Fruit fly (Drosophila melanogaster) whole organism, prepupa: ENCODE results near the gene fan.

Experiments
- Blimp-1 ChIP-seq: fragments of 200-800 bp; sonication (Bioruptor generic); optimal IDR thresholded peaks from 3 replicates; lab custom pipeline; 2017; ENCODE audit warnings: missing biosample characterization, missing genetic modification characterization, mild to moderate bottlenecking, moderate library complexity, missing genetic modification reagents
- CG10631 ChIP-seq: fragments of 200-800 bp; sonication (Bioruptor generic); optimal IDR thresholded peaks from 2 replicates; lab custom pipeline; 2016; ENCODE audit warnings: missing biosample characterization, missing genetic modification characterization
- CG10669 ChIP-seq: fragments of 200-800 bp; sonication (Bioruptor generic); optimal IDR thresholded peaks from 3 replicates; lab custom pipeline; 2018; ENCODE audit warnings: missing biosample characterization, mild to moderate bottlenecking, missing genetic modification characterization, moderate library complexity
- CG11294 ChIP-seq: fragments of 200-800 bp; sonication (Bioruptor generic); IDR thresholded peaks from 2 replicates; pipeline ENCODE4 v1.3.6; 2022; ENCODE audit warnings: missing biosample characterization, missing genetic modification characterization
- CG11762 ChIP-seq: fragments of 200-800 bp; sonication (Bioruptor generic); optimal IDR thresholded peaks from 3 replicates; lab custom pipeline; 2016; ENCODE audit warnings: missing biosample characterization, missing genetic modification characterization; ENCODE audit not compliant: insufficient read depth
- CG15336 ChIP-seq: fragments of 200-800 bp; sonication (Bioruptor generic); IDR thresholded peaks from 2 replicates; pipeline ENCODE4 v1.3.6; 2022; ENCODE audit warnings: missing biosample characterization, missing genetic modification characterization
- CG1621 ChIP-seq: fragments of 200-800 bp; sonication (Bioruptor generic); optimal IDR thresholded peaks from 3 replicates; lab custom pipeline; 2018; ENCODE audit warnings: missing biosample characterization, mild to moderate bottlenecking, missing genetic modification characterization
- CG16779 ChIP-seq: fragments of 200-800 bp; sonication (Bioruptor generic); optimal IDR thresholded peaks from 3 replicates; lab custom pipeline; 2017; ENCODE audit warnings: missing biosample characterization, mild to moderate bottlenecking, missing genetic modification characterization
- CG3032 ChIP-seq: fragments of 200-800 bp; optimal IDR thresholded peaks from 2 replicates; lab custom pipeline; 2019; ENCODE audit warnings: missing biosample characterization, mild to moderate bottlenecking, missing genetic modification characterization, moderate library complexity
- CG31627 ChIP-seq: fragments of 200-800 bp; sonication (Bioruptor generic); optimal IDR thresholded peaks from 3 replicates; lab custom pipeline; 2016; ENCODE audit warnings: missing biosample characterization, missing genetic modification characterization
- CG32006 ChIP-seq: fragments of 200-800 bp; sonication (Bioruptor generic); optimal IDR thresholded peaks from 3 replicates; lab custom pipeline; 2017; ENCODE audit warnings: missing biosample characterization, mild to moderate bottlenecking, missing genetic modification characterization
- CG34406 ChIP-seq: fragments of 200-800 bp; sonication (Bioruptor generic); optimal IDR thresholded peaks from 3 replicates; lab custom pipeline; 2016; ENCODE audit warnings: missing biosample characterization, missing genetic modification characterization
- CG3919 ChIP-seq: fragments of 200-800 bp; sonication (Bioruptor generic); optimal IDR thresholded peaks from 3 replicates; lab custom pipeline; 2016; ENCODE audit warnings: missing biosample characterization, missing genetic modification characterization
- CG4318 ChIP-seq: fragments of 200-800 bp; sonication (Bioruptor generic); optimal IDR thresholded peaks from 3 replicates; lab custom pipeline; 2017; ENCODE audit warnings: missing biosample characterization, mild to moderate bottlenecking, missing genetic modification characterization
- CG6163 ChIP-seq: fragments of 200-800 bp; sonication (Bioruptor generic); IDR thresholded peaks from 3 replicates; pipeline ENCODE4 v1.3.6; 2022; ENCODE audit warnings: missing biosample characterization, missing genetic modification characterization
- CG6276 ChIP-seq: fragments of 200-800 bp; sonication (Bioruptor generic); optimal IDR thresholded peaks from 2 replicates; lab custom pipeline; 2017; ENCODE audit warnings: missing biosample characterization, mild to moderate bottlenecking, missing genetic modification characterization
- CG6792 ChIP-seq: fragments of 200-800 bp; sonication (Bioruptor generic); optimal IDR thresholded peaks from 3 replicates; lab custom pipeline; 2016; ENCODE audit warnings: missing biosample characterization, missing genetic modification characterization
- CG6854 ChIP-seq: fragments of 200-800 bp; sonication (Bioruptor generic); optimal IDR thresholded peaks from 2 replicates; lab custom pipeline; 2017; ENCODE audit warnings: missing biosample characterization, mild to moderate bottlenecking, missing genetic modification characterization
- CG7368 ChIP-seq: fragments of 200-800 bp; sonication (Bioruptor generic); optimal IDR thresholded peaks from 3 replicates; lab custom pipeline; 2016; ENCODE audit warnings: missing biosample characterization, missing genetic modification characterization
- CG8119 ChIP-seq: fragments of 200-800 bp; sonication (Bioruptor generic); IDR thresholded peaks from 3 replicates; pipeline ENCODE4 v1.3.6; 2022; ENCODE audit warnings: missing biosample characterization, missing genetic modification characterization
- CG8319 ChIP-seq: fragments of 200-800 bp; sonication (Bioruptor generic); optimal IDR thresholded peaks from 3 replicates; lab custom pipeline; 2016; ENCODE audit warnings: missing biosample characterization, missing genetic modification characterization
- CG9139 ChIP-seq: fragments of 200-800 bp; sonication (Bioruptor generic); optimal IDR thresholded peaks from 3 replicates; lab custom pipeline; 2017; ENCODE audit warnings: missing biosample characterization, mild to moderate bottlenecking, missing genetic modification characterization
- Eip78C ChIP-seq: fragments of 200-800 bp; sonication (Bioruptor generic); peaks from one replicate; lab custom pipeline; 2016; ENCODE audit warnings: missing biosample characterization, missing genetic modification characterization
- Eip93F ChIP-seq: fragments of 200-800 bp; sonication (Bioruptor generic); optimal IDR thresholded peaks from 2 replicates; lab custom pipeline; 2016; ENCODE audit warnings: missing biosample characterization, mild to moderate bottlenecking, missing genetic modification characterization
- Ets21C ChIP-seq: fragments of 200-800 bp; sonication (Bioruptor generic); optimal IDR thresholded peaks from 3 replicates; lab custom pipeline; 2016; ENCODE audit warnings: missing biosample characterization, missing genetic modification characterization
- Ets96B ChIP-seq: fragments of 200-800 bp; optimal IDR thresholded peaks from 2 replicates; lab custom pipeline; 2019; ENCODE audit warnings: missing biosample characterization, mild to moderate bottlenecking, missing genetic modification characterization, moderate library complexity
- Gug ChIP-seq: fragments of 200-800 bp; sonication (Bioruptor generic); IDR thresholded peaks from 2 replicates; pipeline ENCODE4 v1.3.6; 2022; ENCODE audit warnings: missing biosample characterization, missing genetic modification characterization
- Hr39 ChIP-seq: fragments of 200-800 bp; sonication (Bioruptor generic); optimal IDR thresholded peaks from 2 replicates; lab custom pipeline; 2016; ENCODE audit warnings: missing biosample characterization, missing genetic modification characterization
- Hr4 ChIP-seq: fragments of 200-800 bp; sonication (Bioruptor generic); optimal IDR thresholded peaks from 3 replicates; lab custom pipeline; 2016; ENCODE audit warnings: missing biosample characterization, missing genetic modification characterization
- Lpt ChIP-seq: fragments of 200-800 bp; sonication (Bioruptor generic); optimal IDR thresholded peaks from 3 replicates; lab custom pipeline; 2016; ENCODE audit warnings: missing biosample characterization, missing genetic modification characterization
- Met ChIP-seq: fragments of 200-800 bp; sonication (Bioruptor generic); optimal IDR thresholded peaks from 3 replicates; lab custom pipeline; 2016; ENCODE audit warnings: missing biosample characterization, missing genetic modification characterization
- OdsH ChIP-seq: fragments of 200-800 bp; sonication (Bioruptor generic); optimal IDR thresholded peaks from 3 replicates; lab custom pipeline; 2016; ENCODE audit warnings: missing biosample characterization, missing genetic modification characterization
- Smox ChIP-seq: fragments of 200-800 bp; sonication (Bioruptor generic); optimal IDR thresholded peaks from 3 replicates; lab custom pipeline; 2016; ENCODE audit warnings: missing biosample characterization, missing genetic modification characterization
- Sox102F ChIP-seq: fragments of 200-800 bp; sonication (Bioruptor generic); optimal IDR thresholded peaks from 2 replicates; lab custom pipeline; 2016; ENCODE audit warnings: missing biosample characterization, mild to moderate bottlenecking, missing genetic modification characterization
- Sox14 ChIP-seq: fragments of 200-800 bp; sonication (Bioruptor generic); optimal IDR thresholded peaks from 3 replicates; lab custom pipeline; 2016; ENCODE audit warnings: missing biosample characterization, missing genetic modification characterization
- achi ChIP-seq: fragments of 200-800 bp; sonication (Bioruptor generic); optimal IDR thresholded peaks from 3 replicates; lab custom pipeline; 2016; ENCODE audit warnings: missing biosample characterization, missing genetic modification characterization
- cyc ChIP-seq: fragments of 200-800 bp; sonication (Bioruptor generic); optimal IDR thresholded peaks from 3 replicates; lab custom pipeline; 2016; ENCODE audit warnings: missing biosample characterization, missing genetic modification characterization
- dac ChIP-seq: fragments of 200-800 bp; sonication (Bioruptor generic); optimal IDR thresholded peaks from 2 replicates; lab custom pipeline; 2017; ENCODE audit warnings: missing biosample characterization, mild to moderate bottlenecking, missing genetic modification characterization
- dsx ChIP-seq: fragments of 200-800 bp; optimal IDR thresholded peaks from 3 replicates; lab custom pipeline; 2019; ENCODE audit warnings: missing biosample characterization, mild to moderate bottlenecking, missing genetic modification characterization, moderate library complexity; ENCODE audit not compliant: poor library complexity, severe bottlenecking
- eg ChIP-seq: fragments of 200-800 bp; sonication (Bioruptor generic); IDR thresholded peaks from 3 replicates; pipeline ENCODE4 v1.3.6; 2022; ENCODE audit warnings: missing biosample characterization, missing genetic modification characterization
- esn ChIP-seq: fragments of 200-800 bp; sonication (Bioruptor generic); optimal IDR thresholded peaks from 2 replicates; lab custom pipeline; 2016; ENCODE audit warnings: missing biosample characterization, mild to moderate bottlenecking, missing genetic modification characterization, moderate library complexity
- fd59A ChIP-seq: fragments of 200-800 bp; sonication (Bioruptor generic); optimal IDR thresholded peaks from 2 replicates; lab custom pipeline; 2017; ENCODE audit warnings: missing biosample characterization, mild to moderate bottlenecking, missing genetic modification characterization, missing genetic modification reagents
- fkh ChIP-seq: fragments of 200-800 bp; sonication (Bioruptor generic); optimal IDR thresholded peaks from 3 replicates; lab custom pipeline; 2017; ENCODE audit warnings: missing biosample characterization, mild to moderate bottlenecking, missing genetic modification characterization, moderate library complexity
- net ChIP-seq: fragments of 200-800 bp; sonication (Bioruptor generic); optimal IDR thresholded peaks from 3 replicates; lab custom pipeline; 2016; ENCODE audit warnings: missing biosample characterization, missing genetic modification characterization
- pdm3 ChIP-seq: fragments of 200-800 bp; sonication (Bioruptor generic); optimal IDR thresholded peaks from 3 replicates; lab custom pipeline; 2016; ENCODE audit warnings: missing biosample characterization, missing genetic modification characterization
- spab ChIP-seq: fragments of 200-800 bp; sonication (Bioruptor generic); optimal IDR thresholded peaks from 2 replicates; lab custom pipeline; 2017; ENCODE audit warnings: missing biosample characterization, mild to moderate bottlenecking, missing genetic modification characterization, missing genetic modification reagents
- svp ChIP-seq: fragments of 200-800 bp; sonication (Bioruptor generic); peaks from one replicate; lab custom pipeline; 2016; ENCODE audit warnings: missing biosample characterization, missing genetic modification characterization
- vri ChIP-seq: fragments of 200-800 bp; sonication (Bioruptor generic); optimal IDR thresholded peaks from 3 replicates; lab custom pipeline; 2016; ENCODE audit warnings: missing biosample characterization, mild to moderate bottlenecking, missing genetic modification characterization

fan gene

DNA sequence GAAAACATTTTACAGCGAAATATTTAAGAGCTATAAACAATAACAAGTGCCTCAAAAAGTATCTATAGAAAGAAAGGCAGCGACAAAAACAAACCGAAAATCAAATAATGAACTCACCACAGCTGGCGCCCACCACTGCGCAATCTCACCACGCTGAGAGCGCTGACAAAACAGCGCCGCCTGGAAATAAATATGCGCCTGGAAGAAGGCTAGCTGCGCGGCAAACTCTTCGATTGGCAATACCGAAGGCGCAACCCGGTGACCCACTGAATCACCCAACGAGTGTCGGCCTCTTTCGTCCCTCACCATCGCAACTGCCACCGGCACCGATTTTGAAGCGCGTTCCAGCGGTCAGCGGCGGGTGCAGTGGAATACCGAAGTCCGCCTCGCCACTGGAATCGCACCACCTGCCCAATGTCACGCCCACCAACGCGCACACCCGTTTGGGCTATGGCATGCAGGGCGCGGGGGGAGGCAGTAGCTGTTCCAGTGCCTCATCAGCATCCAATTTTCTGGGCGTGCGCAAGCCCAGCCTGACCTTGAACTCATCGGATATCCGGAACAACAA, 37.2 kb upstream of the fan start:
- TF ChIP-seq Ets21C (GFP tag; lab: Kevin White, UChicago): no peak
- no peak for TF ChIP-seq CG16779 (tag; lab: Kevin White, UChicago)
- no peak for TF ChIP-seq CG6276 (GFP tag; lab: Kevin White, UChicago)
- no peak for TF ChIP-seq CG6792 (GFP tag; lab: Kevin White, UChicago)
- peak; percentile 3 for TF ChIP-seq Eip78C (GFP tag; lab: Kevin White, UChicago)
- peak; percentile 97 for TF ChIP-seq svp (GFP tag; lab: Kevin White, UChicago)
- no peak for TF ChIP-seq CG10669 (GFP tag; lab: Kevin White, UChicago)
- TF ChIP-seq CG15336: peak; percentile 17; the same call in 1 of the 2 replicates

DNA sequence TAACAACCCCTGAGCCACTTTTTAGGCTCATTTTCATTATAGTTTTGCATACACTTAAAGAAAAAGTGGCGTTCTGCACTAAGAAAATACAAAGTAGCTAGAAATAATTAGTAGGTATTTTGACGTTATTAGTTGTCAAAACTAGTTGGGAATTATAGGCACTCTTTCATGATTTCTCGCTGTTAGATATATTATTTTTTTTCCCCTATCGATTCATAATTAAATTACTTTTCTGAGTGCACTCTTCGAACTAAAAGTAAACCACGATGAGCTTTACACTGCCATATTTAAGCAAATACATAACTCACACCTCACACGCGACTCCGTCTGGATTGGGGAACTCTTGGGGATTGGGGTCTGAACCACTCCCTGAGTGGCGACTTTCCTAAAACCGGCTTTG, 36.2 kb upstream of the fan start:
- TF ChIP-seq Met (GFP tag; lab: Kevin White, UChicago): peak; percentile 53
- peak; percentile 26 for TF ChIP-seq CG10631
- peak; percentile 70 for TF ChIP-seq CG7368 (GFP tag; lab: Kevin White, UChicago)
- TF ChIP-seq achi: peak; percentile 52
- TF ChIP-seq Blimp-1 (GFP tag; lab: Kevin White, UChicago): peak; percentile 17
- TF ChIP-seq fkh (GFP tag; lab: Kevin White, UChicago): peak; percentile 56
- TF ChIP-seq Sox102F (GFP tag; lab: Kevin White, UChicago): peak; percentile 46
- TF ChIP-seq Ets21C (GFP tag; lab: Kevin White, UChicago): no peak
- peak; percentile 71 for TF ChIP-seq CG32006 (GFP tag; lab: Kevin White, UChicago)
- TF ChIP-seq Ets96B (tag; lab: Kevin White, UChicago): peak; percentile 41
- no peak; the same call in 1 of the 2 replicates for TF ChIP-seq CG11294 (GFP tag; lab: Robert Waterston, UW)
- TF ChIP-seq cyc: peak; percentile 77
- TF ChIP-seq CG10669 (GFP tag; lab: Kevin White, UChicago): peak; percentile 33
- peak; percentile 17 for TF ChIP-seq CG3032
- TF ChIP-seq CG16779 (tag; lab: Kevin White, UChicago): peak; percentile 25
- TF ChIP-seq CG4318: no peak
- TF ChIP-seq CG8319 (GFP tag; lab: Kevin White, UChicago): peak; percentile 59
- TF ChIP-seq CG1621 (tag; lab: Kevin White, UChicago): no peak
- peak; percentile 60 for TF ChIP-seq CG11762 (GFP tag; lab: Kevin White, UChicago)
- TF ChIP-seq CG6854: peak; percentile 30
- TF ChIP-seq CG3919 (GFP tag; lab: Kevin White, UChicago): peak; percentile 80
- peak; percentile 62 for TF ChIP-seq Hr4
- no peak for TF ChIP-seq fd59A (GFP tag; lab: Kevin White, UChicago)
- TF ChIP-seq pdm3 (GFP tag; lab: Kevin White, UChicago): peak; percentile 49
- TF ChIP-seq dac (GFP tag; lab: Kevin White, UChicago): no peak
- no peak for TF ChIP-seq spab (GFP tag; lab: Kevin White, UChicago)
- TF ChIP-seq CG6163: peak; percentile 88
- TF ChIP-seq Smox: peak; percentile 57
- TF ChIP-seq Gug (GFP tag; lab: Robert Waterston, UW): peak; percentile 48; the same call in 1 of the 2 replicates
- TF ChIP-seq vri (GFP tag; lab: Kevin White, UChicago): peak; percentile 17
- peak; percentile 45 for TF ChIP-seq CG34406
- peak; percentile 62 for TF ChIP-seq esn (GFP tag; lab: Kevin White, UChicago)
- peak; percentile 53 for TF ChIP-seq CG6792 (GFP tag; lab: Kevin White, UChicago)
- TF ChIP-seq Eip93F: no peak
- TF ChIP-seq Lpt (GFP tag; lab: Kevin White, UChicago): peak; percentile 79
- peak; percentile 23 for TF ChIP-seq Hr39 (GFP tag; lab: Kevin White, UChicago)
- TF ChIP-seq OdsH: peak; percentile 46
- peak; percentile 91 for TF ChIP-seq Eip78C (GFP tag; lab: Kevin White, UChicago)
- TF ChIP-seq eg (GFP tag; lab: Robert Waterston, UW): peak; percentile 85
- TF ChIP-seq CG6276 (GFP tag; lab: Kevin White, UChicago): peak; percentile 89
- TF ChIP-seq CG8119 (GFP tag; lab: Robert Waterston, UW): peak; percentile 82
- peak; percentile 52 for TF ChIP-seq dsx (GFP tag; lab: Kevin White, UChicago)
- TF ChIP-seq CG9139 (GFP tag; lab: Kevin White, UChicago): no peak
- peak; percentile 14 for TF ChIP-seq CG31627 (GFP tag; lab: Kevin White, UChicago)
- peak; percentile 37 for TF ChIP-seq Sox14 (GFP tag; lab: Kevin White, UChicago)
- peak; percentile 31 for TF ChIP-seq net (GFP tag; lab: Kevin White, UChicago)
